Fruit fly (Drosophila melanogaster): ENCODE measurements around the gene CG32152.

DNA sequence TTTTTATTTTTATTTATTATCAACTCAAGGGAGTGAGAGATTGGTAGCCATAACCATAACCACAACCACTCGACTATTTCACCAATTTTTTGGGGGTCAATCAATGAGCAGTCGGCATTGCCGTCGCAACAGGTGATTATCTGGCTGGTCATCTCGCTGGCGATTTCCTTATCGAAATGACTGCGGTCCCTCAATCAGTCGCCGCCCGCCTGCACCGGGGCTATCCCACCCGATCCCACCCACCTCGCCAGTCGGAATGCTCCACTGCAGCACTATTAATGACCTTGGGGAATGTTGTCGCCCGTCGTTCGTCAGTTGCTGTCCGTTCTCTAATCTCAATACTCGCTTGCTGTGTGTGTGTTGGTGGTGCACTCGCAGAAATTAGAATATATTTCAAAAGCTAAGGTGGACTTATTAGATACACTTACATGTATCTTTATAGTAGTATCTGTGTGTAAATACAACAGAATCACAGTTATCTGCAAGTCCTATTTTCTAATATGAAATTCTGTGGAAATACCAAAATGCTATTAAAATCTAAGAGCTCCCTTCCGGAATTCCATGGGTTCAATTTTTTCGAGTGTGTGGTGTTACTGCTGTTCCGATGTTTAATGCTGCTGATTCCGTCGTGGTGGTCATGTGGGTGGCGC, 16.7 kb upstream of the CG32152 start:
- TF ChIP-seq psq (optimal IDR thresholded peaks at IDR 0.05): no peak
- TF ChIP-seq usp (GFP tag; optimal IDR thresholded peaks at IDR 0.05): no peak
